Fruit fly (Drosophila melanogaster): Measurements from ENCODE around the gene CG14229.

- TF ChIP-seq CG8478 (optimal IDR thresholded peaks at IDR 0.05) (no peak), CTCF (optimal IDR thresholded peaks at IDR 0.05) (no peak)
Measured at dm6 chrX:19667444-19668104, 27.5 kb downstream of the CG14229 start.

Data from S2 (cell line).